Fruit fly (Drosophila melanogaster) whole organism: ENCODE data around the gene CG13022.

Experiments used
- CG8478 ChIP-seq: fragments of >200 bp; optimal IDR thresholded peaks from 2 replicates; lab custom pipeline; 2018; ENCODE audit warnings: inconsistent platforms
- Dll ChIP-seq: fragments of >200 bp; optimal IDR thresholded peaks from 2 replicates; lab custom pipeline; 2017
- EcR ChIP-seq, 2 experiments: fragments of >200 bp; optimal IDR thresholded peaks; 2 replicates each; lab custom pipeline; 2017; ENCODE audit warnings: missing biosample characterization in 2 of 2, missing genetic modification characterization in 2 of 2, missing genetic modification reagents in 2 of 2
- pan ChIP-seq: fragments of >200 bp; optimal IDR thresholded peaks from 2 replicates; lab custom pipeline; 2017
- psq ChIP-seq: fragments of >200 bp; optimal IDR thresholded peaks from 2 replicates; lab custom pipeline; 2017
- usp ChIP-seq: fragments of >200 bp; optimal IDR thresholded peaks from 2 replicates; lab custom pipeline; 2017; ENCODE audit warnings: missing biosample characterization, missing genetic modification characterization, mixed read lengths

Gene CG13022

dm6 chr3L:16938852-16939251, at the start of gene CG13022:
CG13022 (minus strand) TSS chr3L:16938952.
- TF ChIP-seq psq (no peak), CG8478 (lab: Kevin White, UChicago) (no peak), usp (no peak), pan (no peak), EcR (GFP tag; optimal IDR thresholded peaks at IDR 0.05; lab: Kevin White, UChicago) (no peak), Dll (lab: Kevin White, UChicago) (no peak)

- TF ChIP-seq EcR (GFP tag; optimal IDR thresholded peaks at IDR 0.05; lab: Kevin White, UChicago) (no peak), Dll (lab: Kevin White, UChicago) (no peak), usp (no peak), CG8478 (lab: Kevin White, UChicago) (no peak), psq (no peak), pan (no peak)
Measured at dm6 chr3L:16988526-16988925, 49.8 kb upstream of the CG13022 start.

dm6 chr3L:16987347-16987746, 48.6 kb upstream of the CG13022 start:
- TF ChIP-seq psq: no peak
- TF ChIP-seq CG8478 (lab: Kevin White, UChicago): no peak
- TF ChIP-seq Dll (lab: Kevin White, UChicago): no peak
- no peak for TF ChIP-seq usp
- no peak for TF ChIP-seq EcR (GFP tag; optimal IDR thresholded peaks at IDR 0.05; lab: Kevin White, UChicago)
- TF ChIP-seq pan: no peak

dm6 chr3L:16986062-16987013, 47.6 kb upstream of the CG13022 start:
- TF ChIP-seq EcR (GFP tag; optimal IDR thresholded peaks at IDR 0.05; lab: Kevin White, UChicago) (no peak), Dll (lab: Kevin White, UChicago) (peak; percentile 21), CG8478 (lab: Kevin White, UChicago) (no peak), psq (no peak), pan (no peak), usp (no peak)

- TF ChIP-seq Dll (lab: Kevin White, UChicago): no peak
- TF ChIP-seq psq: no peak
- TF ChIP-seq EcR (GFP tag; optimal IDR thresholded peaks at IDR 0.05; lab: Kevin White, UChicago): no peak
- no peak for TF ChIP-seq usp
- TF ChIP-seq CG8478 (lab: Kevin White, UChicago): peak; percentile 39
- no peak for TF ChIP-seq pan
Measured at dm6 chr3L:16985578-16985977, 46.8 kb upstream of the CG13022 start.

dm6 chr3L:16984813-16985387, 46.1 kb upstream of the CG13022 start:
- TF ChIP-seq Dll (lab: Kevin White, UChicago) (no peak), usp (no peak), CG8478 (lab: Kevin White, UChicago) (no peak), EcR (GFP tag; optimal IDR thresholded peaks at IDR 0.05; lab: Kevin White, UChicago) (no peak), pan (no peak), psq (no peak)

dm6 chr3L:16984042-16984441, 45.3 kb upstream of the CG13022 start:
- TF ChIP-seq usp (no peak), EcR (GFP tag; optimal IDR thresholded peaks at IDR 0.05; lab: Kevin White, UChicago) (no peak), CG8478 (lab: Kevin White, UChicago) (no peak), psq (no peak), Dll (lab: Kevin White, UChicago) (no peak), pan (no peak)

dm6 chr3L:16981114-16981648, 42.4 kb upstream of the CG13022 start:
- no peak for TF ChIP-seq pan
- TF ChIP-seq usp: no peak
- TF ChIP-seq psq: no peak
- TF ChIP-seq EcR (GFP tag; optimal IDR thresholded peaks at IDR 0.05; lab: Kevin White, UChicago): no peak
- TF ChIP-seq Dll (lab: Kevin White, UChicago): no peak
- TF ChIP-seq CG8478 (lab: Kevin White, UChicago): no peak

- TF ChIP-seq EcR (GFP tag; optimal IDR thresholded peaks at IDR 0.05; lab: Kevin White, UChicago): no peak
- no peak for TF ChIP-seq usp
- no peak for TF ChIP-seq pan
- no peak for TF ChIP-seq CG8478 (lab: Kevin White, UChicago)
- no peak for TF ChIP-seq psq
- TF ChIP-seq Dll (lab: Kevin White, UChicago): no peak
Measured at dm6 chr3L:16978406-16978805, 39.7 kb upstream of the CG13022 start.

dm6 chr3L:16977311-16977710, 38.6 kb upstream of the CG13022 start:
- no peak for TF ChIP-seq EcR (GFP tag; optimal IDR thresholded peaks at IDR 0.05; lab: Kevin White, UChicago)
- TF ChIP-seq usp: no peak
- no peak for TF ChIP-seq Dll (lab: Kevin White, UChicago)
- no peak for TF ChIP-seq pan
- no peak for TF ChIP-seq CG8478 (lab: Kevin White, UChicago)

dm6 chr3L:16975638-16976528, 37.1 kb upstream of the CG13022 start:
- TF ChIP-seq usp: no peak
- no peak for TF ChIP-seq psq
- TF ChIP-seq pan: no peak
- no peak for TF ChIP-seq EcR (GFP tag; optimal IDR thresholded peaks at IDR 0.05; lab: Kevin White, UChicago)
- no peak for TF ChIP-seq Dll (lab: Kevin White, UChicago)
- no peak for TF ChIP-seq CG8478 (lab: Kevin White, UChicago)
